Fruit fly (Drosophila melanogaster): Measurements from ENCODE around the gene CG9360.
A peak's percentile ranks its signal among the peaks of the same experiment; 100 is the strongest.

The CG9360 gene

dm6 chrX:11731665-11732064 lies 32.7 kb downstream of the CG9360 start, which contains the start of gene inaF-C:
TSS of gene inaF-C (minus strand) at chrX:11731765.
- TF ChIP-seq tai (GFP tag; optimal IDR thresholded peaks at IDR 0.05), result no peak
- TF ChIP-seq usp (GFP tag; optimal IDR thresholded peaks at IDR 0.05), result no peak
- TF ChIP-seq jim (GFP tag; optimal IDR thresholded peaks at IDR 0.05), result no peak
- no peak for TF ChIP-seq Dif (GFP tag; optimal IDR thresholded peaks at IDR 0.05; ENCODE audit: partially characterized antibody)
- TF ChIP-seq CG9705 (GFP tag; optimal IDR thresholded peaks at IDR 0.05), result no peak
- TF ChIP-seq psq (GFP tag; optimal IDR thresholded peaks at IDR 0.05), result no peak
- no peak for TF ChIP-seq Myc (optimal IDR thresholded peaks at IDR 0.05)
- no peak for TF ChIP-seq sage (GFP tag; optimal IDR thresholded peaks at IDR 0.05)
- no peak for TF ChIP-seq fru (GFP tag; optimal IDR thresholded peaks at IDR 0.05)

dm6 chrX:11729993-11730392 lies 34.4 kb downstream of the CG9360 start:
- TF ChIP-seq foxo (GFP tag; optimal IDR thresholded peaks at IDR 0.05) (no peak), Dfd (GFP tag; optimal IDR thresholded peaks at IDR 0.05) (no peak), sage (GFP tag; optimal IDR thresholded peaks at IDR 0.05) (no peak), dmrt93B (GFP tag; optimal IDR thresholded peaks at IDR 0.05) (no peak), CG32264 (GFP tag; optimal IDR thresholded peaks at IDR 0.05) (no peak), HLH106 (tag; optimal IDR thresholded peaks at IDR 0.05) (no peak), CG9705 (GFP tag; optimal IDR thresholded peaks at IDR 0.05) (no peak), lola (GFP tag; optimal IDR thresholded peaks at IDR 0.05) (no peak), Sp1 (GFP tag; optimal IDR thresholded peaks at IDR 0.05) (no peak), Jra (GFP tag; optimal IDR thresholded peaks at IDR 0.05) (no peak), dl (GFP tag; optimal IDR thresholded peaks at IDR 0.05; ENCODE audit: insufficient read depth in 1 of 2, partially characterized antibody in 2 of 2) (no peak), usp (GFP tag; optimal IDR thresholded peaks at IDR 0.05) (no peak), Mio (GFP tag; optimal IDR thresholded peaks at IDR 0.05) (no peak), CrebA (GFP tag; optimal IDR thresholded peaks at IDR 0.05; ENCODE audit: borderline replicate concordance) (no peak), dsf (GFP tag; optimal IDR thresholded peaks at IDR 0.05; ENCODE audit: borderline replicate concordance) (no peak)

dm6 chrX:11728999-11729398 lies 35.4 kb downstream of the CG9360 start, which contains the start of gene inaF-D:
TSS of gene inaF-D (minus strand) at chrX:11729099.
- TF ChIP-seq lola (GFP tag; optimal IDR thresholded peaks at IDR 0.05), result no peak
- no peak for TF ChIP-seq Jra (GFP tag; optimal IDR thresholded peaks at IDR 0.05)
- TF ChIP-seq Abd-B (GFP tag; optimal IDR thresholded peaks at IDR 0.05), result no peak

dm6 chrX:11723946-11724345 lies 40.4 kb downstream of the CG9360 start, which contains the start of gene CG15221:
TSS of gene CG15221 (plus strand) at chrX:11724246.
- no peak for TF ChIP-seq Vsx2 (GFP tag; optimal IDR thresholded peaks at IDR 0.05; ENCODE audit: partially characterized antibody)
- TF ChIP-seq Rel (GFP tag; optimal IDR thresholded peaks at IDR 0.05), result no peak
- no peak for TF ChIP-seq Rel (tag; optimal IDR thresholded peaks at IDR 0.05)
- TF ChIP-seq dl (GFP tag; optimal IDR thresholded peaks at IDR 0.05; ENCODE audit: insufficient read depth in 1 of 2, partially characterized antibody in 2 of 2), result no peak
- TF ChIP-seq dmrt93B (GFP tag; optimal IDR thresholded peaks at IDR 0.05), result no peak
- no peak for TF ChIP-seq CG9705 (GFP tag; optimal IDR thresholded peaks at IDR 0.05)
- no peak for TF ChIP-seq N (GFP tag; optimal IDR thresholded peaks at IDR 0.05)
- TF ChIP-seq Dif (GFP tag; optimal IDR thresholded peaks at IDR 0.05; ENCODE audit: partially characterized antibody), result no peak
- TF ChIP-seq CG32264 (GFP tag; optimal IDR thresholded peaks at IDR 0.05), result no peak
- TF ChIP-seq Sp1 (GFP tag; optimal IDR thresholded peaks at IDR 0.05), result no peak
- no peak for TF ChIP-seq tai (GFP tag; optimal IDR thresholded peaks at IDR 0.05)
- TF ChIP-seq Hr83 (GFP tag; optimal IDR thresholded peaks at IDR 0.05; ENCODE audit: poor library complexity, severe bottlenecking), result no peak
- no peak for TF ChIP-seq usp (GFP tag; optimal IDR thresholded peaks at IDR 0.05)
- TF ChIP-seq woc (GFP tag; optimal IDR thresholded peaks at IDR 0.05), result no peak
- TF ChIP-seq h (GFP tag; optimal IDR thresholded peaks at IDR 0.05), result no peak
- no peak for TF ChIP-seq pan (optimal IDR thresholded peaks at IDR 0.05)
- no peak for TF ChIP-seq CrebA (GFP tag; optimal IDR thresholded peaks at IDR 0.05; ENCODE audit: borderline replicate concordance)
- TF ChIP-seq Dfd (GFP tag; optimal IDR thresholded peaks at IDR 0.05), result no peak
- TF ChIP-seq sv (GFP tag; optimal IDR thresholded peaks at IDR 0.05), result no peak
- TF ChIP-seq Abd-B (GFP tag; optimal IDR thresholded peaks at IDR 0.05), result no peak
- TF ChIP-seq foxo (GFP tag; optimal IDR thresholded peaks at IDR 0.05), result no peak

- TF ChIP-seq Mio (GFP tag; optimal IDR thresholded peaks at IDR 0.05) (no peak), CG9705 (GFP tag; optimal IDR thresholded peaks at IDR 0.05) (peak; percentile 25), dl (GFP tag; optimal IDR thresholded peaks at IDR 0.05; ENCODE audit: insufficient read depth in 1 of 2, partially characterized antibody in 2 of 2) (peak; percentile 90 to 92), Jra (GFP tag; optimal IDR thresholded peaks at IDR 0.05) (peak; percentile 60), pan (optimal IDR thresholded peaks at IDR 0.05) (no peak), Dif (GFP tag; optimal IDR thresholded peaks at IDR 0.05; ENCODE audit: partially characterized antibody) (peak; percentile 93), woc (GFP tag; optimal IDR thresholded peaks at IDR 0.05) (peak; percentile 39), HLH106 (tag; optimal IDR thresholded peaks at IDR 0.05) (peak; percentile 49), Hnf4 (GFP tag; optimal IDR thresholded peaks at IDR 0.05) (peak; percentile 75), br (GFP tag; optimal IDR thresholded peaks at IDR 0.05) (peak; percentile 25), Vsx2 (GFP tag; optimal IDR thresholded peaks at IDR 0.05; ENCODE audit: partially characterized antibody) (peak; percentile 98), ey (GFP tag; optimal IDR thresholded peaks at IDR 0.05) (peak; percentile 63), N (GFP tag; optimal IDR thresholded peaks at IDR 0.05) (no peak), CG32264 (GFP tag; optimal IDR thresholded peaks at IDR 0.05) (no peak), Rel (GFP tag; optimal IDR thresholded peaks at IDR 0.05) (no peak), Rel (tag; optimal IDR thresholded peaks at IDR 0.05) (peak; percentile 11), h (GFP tag; optimal IDR thresholded peaks at IDR 0.05) (peak; percentile 67), jim (GFP tag; optimal IDR thresholded peaks at IDR 0.05) (no peak), sv (GFP tag; optimal IDR thresholded peaks at IDR 0.05) (peak; percentile 7), dsf (GFP tag; optimal IDR thresholded peaks at IDR 0.05; ENCODE audit: borderline replicate concordance) (no peak), Sp1 (GFP tag; optimal IDR thresholded peaks at IDR 0.05) (peak; percentile 40), foxo (GFP tag; optimal IDR thresholded peaks at IDR 0.05) (peak in 1 of 2 experiments; percentile 76), OdsH (GFP tag; optimal IDR thresholded peaks at IDR 0.05) (peak; percentile 42), Myc (optimal IDR thresholded peaks at IDR 0.05) (no peak), usp (GFP tag; optimal IDR thresholded peaks at IDR 0.05) (no peak), psq (GFP tag; optimal IDR thresholded peaks at IDR 0.05) (peak; percentile 51), rgr (GFP tag; optimal IDR thresholded peaks at IDR 0.05) (peak; percentile 65)
Measured at dm6 chrX:11720138-11720537, 44.3 kb downstream of the CG9360 start, which contains the start of gene Tango10. TSS of gene Tango10 (plus strand) at chrX:11720245.

All from whole organism, wandering third instar larva.